Worm (Caenorhabditis elegans) whole organism, late embryonic: Measurements from ENCODE around the gene srw-14.

Experiments
- C38D4.7 ChIP-seq: fragments of 200-800 bp; sonication (Bioruptor generic); optimal IDR thresholded peaks from 2 replicates; lab custom pipeline; 2018; ENCODE audit warnings: mild to moderate bottlenecking, missing genetic modification characterization, moderate library complexity, missing compliant biosample characterization
- ama-1 ChIP-seq: fragments of 150-350 bp; optimal IDR thresholded peaks from 2 replicates; lab custom pipeline; 2014
- ceh-19 ChIP-seq: fragments of 200-800 bp; sonication (Bioruptor generic); optimal IDR thresholded peaks from 2 replicates; lab custom pipeline; 2018; ENCODE audit warnings: mild to moderate bottlenecking, missing genetic modification characterization, missing compliant biosample characterization
- ceh-2 ChIP-seq: sonication (generic microtip); optimal IDR thresholded peaks from 2 replicates; lab custom pipeline; 2016; ENCODE audit warnings: missing genotype, missing genetic modification characterization, missing compliant biosample characterization
- ceh-22 ChIP-seq: sonication (generic microtip); optimal IDR thresholded peaks from 2 replicates; lab custom pipeline; 2017; ENCODE audit warnings: missing biosample characterization, missing genetic modification characterization
- ceh-24 ChIP-seq: sonication (generic microtip); optimal IDR thresholded peaks from 2 replicates; lab custom pipeline; 2016; ENCODE audit warnings: mild to moderate bottlenecking, missing genetic modification characterization, missing compliant biosample characterization
- ceh-30 ChIP-seq: fragments of 150-350 bp; optimal IDR thresholded peaks from 2 replicates; lab custom pipeline; 2014; ENCODE audit warnings: missing biosample characterization, missing genetic modification characterization
- ceh-31 ChIP-seq: sonication (generic microtip); optimal IDR thresholded peaks from 2 replicates; lab custom pipeline; 2016; ENCODE audit warnings: missing genetic modification characterization, missing compliant biosample characterization
- ceh-34 ChIP-seq: sonication (generic microtip); optimal IDR thresholded peaks from 2 replicates; lab custom pipeline; 2016; ENCODE audit warnings: mild to moderate bottlenecking, missing genetic modification characterization, missing compliant biosample characterization
- ceh-45 ChIP-seq: fragments of 200-800 bp; sonication (Bioruptor generic); IDR thresholded peaks from 2 replicates; pipeline ENCODE4 v1.3.6; 2022; ENCODE audit warnings: missing genetic modification reagents, missing genetic modification characterization, missing compliant biosample characterization
- ceh-6 ChIP-seq: fragments of 200-800 bp; sonication (Bioruptor generic); optimal IDR thresholded peaks from 2 replicates; lab custom pipeline; 2018; ENCODE audit warnings: mild to moderate bottlenecking, missing genetic modification characterization, missing compliant biosample characterization
- ceh-9 ChIP-seq: sonication (generic microtip); optimal IDR thresholded peaks from 2 replicates; lab custom pipeline; 2016; ENCODE audit warnings: mild to moderate bottlenecking, missing genetic modification characterization, inconsistent platforms, missing compliant biosample characterization
- che-1 ChIP-seq: sonication (generic microtip); optimal IDR thresholded peaks from 2 replicates; lab custom pipeline; 2016; ENCODE audit warnings: mild to moderate bottlenecking, missing genetic modification characterization, missing compliant biosample characterization
- dmd-4 ChIP-seq: sonication (generic microtip); optimal IDR thresholded peaks from 2 replicates; lab custom pipeline; 2016; ENCODE audit warnings: borderline replicate concordance, missing genetic modification characterization, missing compliant biosample characterization
- dve-1 ChIP-seq: sonication (generic microtip); optimal IDR thresholded peaks from 2 replicates; lab custom pipeline; 2017; ENCODE audit warnings: antibody characterized with exemption, mild to moderate bottlenecking, missing genetic modification characterization, missing compliant biosample characterization
- elt-2 ChIP-seq: sonication (generic microtip); optimal IDR thresholded peaks from 2 replicates; lab custom pipeline; 2016; ENCODE audit warnings: missing genetic modification reagents, missing genetic modification characterization, missing compliant biosample characterization
- elt-4 ChIP-seq: sonication (generic microtip); optimal IDR thresholded peaks from 2 replicates; lab custom pipeline; 2016; ENCODE audit warnings: missing genetic modification characterization, missing compliant biosample characterization
- ets-4 ChIP-seq: sonication (generic microtip); optimal IDR thresholded peaks from 2 replicates; lab custom pipeline; 2016; ENCODE audit warnings: missing genetic modification characterization, missing compliant biosample characterization
- eyg-1 ChIP-seq: sonication (generic microtip); optimal IDR thresholded peaks from 2 replicates; lab custom pipeline; 2016; ENCODE audit warnings: missing genotype, missing genetic modification characterization, missing compliant biosample characterization
- fax-1 ChIP-seq: sonication (generic microtip); optimal IDR thresholded peaks from 2 replicates; lab custom pipeline; 2016; ENCODE audit warnings: missing genotype, missing genetic modification characterization, missing compliant biosample characterization
- fkh-6 ChIP-seq: sonication (generic microtip); optimal IDR thresholded peaks from 2 replicates; lab custom pipeline; 2016; ENCODE audit warnings: missing genetic modification characterization, missing compliant biosample characterization
- hlh-15 ChIP-seq: sonication (generic microtip); optimal IDR thresholded peaks from 2 replicates; lab custom pipeline; 2016; ENCODE audit warnings: missing genetic modification characterization, missing compliant biosample characterization
- hlh-30 ChIP-seq: sonication (generic microtip); optimal IDR thresholded peaks from 2 replicates; lab custom pipeline; 2017; ENCODE audit warnings: antibody characterized with exemption, missing genetic modification characterization, missing compliant biosample characterization; ENCODE audit not compliant: insufficient read depth
- hlh-6 ChIP-seq: sonication (generic microtip); optimal IDR thresholded peaks from 2 replicates; lab custom pipeline; 2016; ENCODE audit warnings: missing genotype, missing genetic modification characterization, missing compliant biosample characterization
- hlh-8 ChIP-seq: sonication (generic microtip); optimal IDR thresholded peaks from 2 replicates; lab custom pipeline; 2016; ENCODE audit warnings: missing genotype, missing genetic modification characterization, missing compliant biosample characterization
- lim-6 ChIP-seq: sonication (generic microtip); optimal IDR thresholded peaks from 2 replicates; lab custom pipeline; 2016; ENCODE audit warnings: missing genetic modification characterization, missing compliant biosample characterization
- lin-11 ChIP-seq: fragments of 200-800 bp; sonication (Bioruptor generic); optimal IDR thresholded peaks from 2 replicates; lab custom pipeline; 2018; ENCODE audit warnings: mild to moderate bottlenecking, missing genetic modification characterization, missing compliant biosample characterization
- madf-2 ChIP-seq: sonication (generic microtip); optimal IDR thresholded peaks from 2 replicates; lab custom pipeline; 2017; ENCODE audit warnings: missing genetic modification characterization, missing compliant biosample characterization
- mec-3 ChIP-seq: sonication (generic microtip); optimal IDR thresholded peaks from 2 replicates; lab custom pipeline; 2016; ENCODE audit warnings: borderline replicate concordance, missing genetic modification characterization, missing compliant biosample characterization
- npax-4 ChIP-seq: sonication (generic microtip); optimal IDR thresholded peaks from 2 replicates; lab custom pipeline; 2016; ENCODE audit warnings: missing genetic modification characterization, missing compliant biosample characterization
- odd-2 ChIP-seq: sonication (generic microtip); optimal IDR thresholded peaks from 2 replicates; lab custom pipeline; 2017; ENCODE audit warnings: antibody characterized with exemption, mild to moderate bottlenecking, missing genetic modification characterization, missing compliant biosample characterization
- pat-9 ChIP-seq: fragments of 200-800 bp; sonication (Bioruptor generic); optimal IDR thresholded peaks from 2 replicates; lab custom pipeline; 2018; ENCODE audit warnings: mild to moderate bottlenecking, missing genetic modification characterization, moderate library complexity, missing compliant biosample characterization
- pax-1 ChIP-seq: fragments of 150-350 bp; optimal IDR thresholded peaks from 2 replicates; lab custom pipeline; 2014; ENCODE audit warnings: missing biosample characterization, missing genetic modification characterization
- pha-2 ChIP-seq: sonication (generic microtip); optimal IDR thresholded peaks from 2 replicates; lab custom pipeline; 2017; ENCODE audit warnings: mild to moderate bottlenecking, missing genetic modification characterization, missing compliant biosample characterization
- ref-2 ChIP-seq: sonication (generic microtip); optimal IDR thresholded peaks from 2 replicates; lab custom pipeline; 2016; ENCODE audit warnings: missing genetic modification characterization, missing compliant biosample characterization
- sox-4 ChIP-seq: sonication (generic microtip); optimal IDR thresholded peaks from 2 replicates; lab custom pipeline; 2017; ENCODE audit warnings: mild to moderate bottlenecking, missing genetic modification characterization, inconsistent platforms, missing compliant biosample characterization
- tbx-7 ChIP-seq: sonication (generic microtip); optimal IDR thresholded peaks from 2 replicates; lab custom pipeline; 2016; ENCODE audit warnings: missing genotype, missing genetic modification characterization, missing compliant biosample characterization
- unc-42 ChIP-seq: sonication (generic microtip); optimal IDR thresholded peaks from 2 replicates; lab custom pipeline; 2016; ENCODE audit warnings: missing genotype, missing genetic modification characterization, missing compliant biosample characterization
- unc-55 ChIP-seq: sonication (generic microtip); optimal IDR thresholded peaks from 2 replicates; lab custom pipeline; 2017; ENCODE audit warnings: missing biosample characterization, missing genetic modification reagents, missing genetic modification characterization
- zip-5 ChIP-seq: sonication (generic microtip); optimal IDR thresholded peaks from 2 replicates; lab custom pipeline; 2016; ENCODE audit warnings: missing genetic modification characterization, missing compliant biosample characterization

srw-14 gene

ce11 chrV:15225650-15226049 lies at the start of gene srw-14:
srw-14 (plus strand) TSS chrV:15225950.
- TF ChIP-seq madf-2 (tag; lab: Kevin White, UChicago) (no peak), ama-1 (lab: Kevin White, UChicago) (no peak), ceh-2 (tag; lab: Kevin White, UChicago) (no peak), hlh-15 (tag; lab: Kevin White, UChicago) (no peak), ceh-31 (tag; lab: Kevin White, UChicago) (no peak), unc-42 (tag; lab: Kevin White, UChicago) (no peak), hlh-30 (tag; lab: Kevin White, UChicago) (no peak), fkh-6 (tag; lab: Kevin White, UChicago) (no peak), odd-2 (tag; lab: Kevin White, UChicago) (no peak), lin-11 (no peak), unc-55 (no peak), ceh-19 (GFP tag; lab: Kevin White, UChicago) (no peak), ceh-6 (no peak), eyg-1 (tag; lab: Kevin White, UChicago) (no peak)

- TF ChIP-seq ets-4 (tag; lab: Kevin White, UChicago), result no peak
- TF ChIP-seq tbx-7 (tag; lab: Kevin White, UChicago), result no peak
- no peak for TF ChIP-seq dmd-4 (tag; lab: Kevin White, UChicago)
- TF ChIP-seq madf-2 (tag; lab: Kevin White, UChicago), result no peak
These were observed 46.0 kb upstream of the srw-14 start, which contains the start of gene T09F5.10 for ce11 chrV:15179757-15180156. T09F5.10 (plus strand) TSS chrV:15180057.

- TF ChIP-seq elt-4 (tag; lab: Kevin White, UChicago) (no peak), ceh-19 (GFP tag; lab: Kevin White, UChicago) (no peak), pax-1 (no peak), pat-9 (tag; lab: Kevin White, UChicago) (no peak), hlh-6 (tag; lab: Kevin White, UChicago) (no peak), tbx-7 (tag; lab: Kevin White, UChicago) (no peak), ref-2 (no peak), elt-2 (no peak), hlh-8 (tag; lab: Kevin White, UChicago) (no peak)
These were observed 43.9 kb upstream of the srw-14 start for ce11 chrV:15181899-15182298.

- TF ChIP-seq hlh-30 (tag; lab: Kevin White, UChicago) (no peak), lim-6 (tag; lab: Kevin White, UChicago) (no peak), unc-55 (no peak), madf-2 (tag; lab: Kevin White, UChicago) (no peak), npax-4 (no peak), hlh-6 (tag; lab: Kevin White, UChicago) (no peak), pha-2 (tag; lab: Kevin White, UChicago) (no peak), che-1 (tag; lab: Kevin White, UChicago) (no peak), zip-5 (no peak), unc-42 (tag; lab: Kevin White, UChicago) (no peak)
These were observed 43.3 kb upstream of the srw-14 start, which contains the start of gene fbxa-84 for ce11 chrV:15182407-15182806. fbxa-84 (plus strand) TSS chrV:15182440.

- TF ChIP-seq unc-55, result no peak
- TF ChIP-seq ceh-45 (GFP tag; lab: Robert Waterston, UW), result no peak
- no peak for TF ChIP-seq mec-3 (tag; lab: Kevin White, UChicago)
- TF ChIP-seq elt-4 (tag; lab: Kevin White, UChicago), result no peak
- no peak for TF ChIP-seq fax-1 (tag; lab: Kevin White, UChicago)
- TF ChIP-seq fkh-6 (tag; lab: Kevin White, UChicago), result no peak
- TF ChIP-seq lin-11, result no peak
- TF ChIP-seq sox-4 (tag; lab: Kevin White, UChicago), result no peak
- TF ChIP-seq ceh-24, result no peak
- no peak for TF ChIP-seq madf-2 (tag; lab: Kevin White, UChicago)
- no peak for TF ChIP-seq odd-2 (tag; lab: Kevin White, UChicago)
- no peak for TF ChIP-seq ceh-30
- no peak for TF ChIP-seq C38D4.7
- TF ChIP-seq ceh-9, result no peak
- no peak for TF ChIP-seq ceh-22
- TF ChIP-seq che-1 (tag; lab: Kevin White, UChicago), result no peak
- no peak for TF ChIP-seq dve-1 (tag; lab: Kevin White, UChicago)
- no peak for TF ChIP-seq elt-2
- no peak for TF ChIP-seq ceh-34 (tag; lab: Kevin White, UChicago)
These were observed 41.4 kb upstream of the srw-14 start, which contains the start of gene Y75B12B.1 for ce11 chrV:15184097-15185040. Y75B12B.1 (plus strand) TSS chrV:15184699.
